Worm (Caenorhabditis elegans): Measurements from ENCODE around the gene npp-26.

- TF ChIP-seq R02D3.7 (tag; optimal IDR thresholded peaks at IDR 0.05) (no peak), daf-16 (GFP tag; optimal IDR thresholded peaks at IDR 0.05) (peak in 1 of 2 experiments; percentile 22), daf-16 (tag; optimal IDR thresholded peaks at IDR 0.05) (peak; percentile 21)
Observed at ce11 chrIV:4747553-4747952, 17.0 kb upstream of the npp-26 start, which contains the start of gene tctn-1.
